Fruit fly (Drosophila melanogaster) S2 (cell line): ENCODE results near the gene Pde1c.
A peak's percentile ranks its signal among the peaks of the same experiment; 100 is the strongest.

Source experiments
- CG8478 ChIP-seq: fragments of >200 bp; optimal IDR thresholded peaks from 2 replicates; lab custom pipeline; 2018
- CTCF ChIP-seq, 2 experiments: fragments of >200 bp; optimal IDR thresholded peaks; 2 replicates each; lab custom pipeline; 2018

Gene Pde1c

dm6 chr2L:11833786-11834185 lies 94.6 kb downstream of the Pde1c start, which contains the start of gene CG45011:
CG45011 (plus strand) TSS chr2L:11834086.
- TF ChIP-seq CTCF (optimal IDR thresholded peaks at IDR 0.05; lab: Kevin White, UChicago) (no peak), CG8478 (lab: Kevin White, UChicago) (no peak)

DNA sequence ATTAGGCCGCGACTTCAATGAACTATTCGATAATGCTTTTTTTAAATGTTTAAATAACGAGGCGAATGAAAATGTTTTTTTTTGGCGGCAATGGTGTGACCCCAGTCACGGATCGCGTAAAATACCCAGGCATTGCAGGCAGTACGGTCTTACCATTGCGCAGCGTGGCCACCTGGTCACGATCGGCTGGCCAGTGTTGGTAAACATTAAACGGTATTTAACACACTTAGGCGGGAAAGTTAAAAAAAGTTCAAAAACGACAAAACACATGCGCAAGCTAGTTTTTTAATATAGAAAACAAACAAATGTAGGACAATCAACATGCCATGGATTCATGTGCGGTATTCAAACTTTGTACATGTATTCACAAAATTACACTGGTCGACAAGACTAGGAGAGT lies 99.1 kb downstream of the Pde1c start, which contains the start of gene esc:
TSS of gene esc (minus strand) at position 129 of the 400 bp plus-strand sequence.
- peak; percentile 9 to 34 for TF ChIP-seq CTCF (optimal IDR thresholded peaks at IDR 0.05; lab: Kevin White, UChicago)
- no peak for TF ChIP-seq CG8478 (lab: Kevin White, UChicago)

DNA sequence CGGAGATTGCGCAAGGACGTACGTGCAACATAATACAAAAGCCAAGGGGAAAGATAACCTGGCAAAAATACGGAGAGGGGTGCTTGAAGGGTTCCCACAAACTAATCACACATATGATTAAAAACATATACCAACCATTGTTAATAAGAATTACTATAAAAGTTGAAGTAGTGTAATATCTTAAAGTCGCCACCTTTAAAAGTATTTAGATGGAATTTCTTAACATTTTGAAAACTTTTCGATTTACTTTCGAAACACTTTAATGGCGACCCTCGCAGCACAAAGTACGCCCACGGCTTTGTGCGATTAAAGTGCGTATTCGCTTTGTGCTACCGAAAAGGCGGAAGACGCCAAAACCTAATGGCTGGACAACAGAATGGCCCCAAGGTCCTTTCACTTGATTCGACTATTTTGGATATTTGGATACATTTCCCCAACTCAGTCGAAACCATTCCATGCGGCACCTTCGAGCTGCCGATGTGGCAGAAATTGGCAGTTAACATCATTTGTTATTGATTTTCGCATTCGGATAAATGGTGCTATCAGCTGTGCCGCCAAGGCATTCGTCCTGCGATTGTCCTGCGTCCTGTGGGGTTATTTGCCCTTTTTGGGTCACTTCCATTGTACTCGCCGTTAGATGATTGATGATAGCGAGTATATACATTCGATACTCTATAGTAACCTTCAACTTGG lies 104.8 kb downstream of the Pde1c start:
- TF ChIP-seq CTCF (optimal IDR thresholded peaks at IDR 0.05; lab: Kevin White, UChicago) (no peak), CG8478 (lab: Kevin White, UChicago) (no peak)

dm6 chr2L:11816376-11816775 lies 112.0 kb downstream of the Pde1c start:
- TF ChIP-seq CTCF (optimal IDR thresholded peaks at IDR 0.05; lab: Kevin White, UChicago), result peak; percentile 92 to 96
- TF ChIP-seq CG8478 (lab: Kevin White, UChicago), result no peak

DNA sequence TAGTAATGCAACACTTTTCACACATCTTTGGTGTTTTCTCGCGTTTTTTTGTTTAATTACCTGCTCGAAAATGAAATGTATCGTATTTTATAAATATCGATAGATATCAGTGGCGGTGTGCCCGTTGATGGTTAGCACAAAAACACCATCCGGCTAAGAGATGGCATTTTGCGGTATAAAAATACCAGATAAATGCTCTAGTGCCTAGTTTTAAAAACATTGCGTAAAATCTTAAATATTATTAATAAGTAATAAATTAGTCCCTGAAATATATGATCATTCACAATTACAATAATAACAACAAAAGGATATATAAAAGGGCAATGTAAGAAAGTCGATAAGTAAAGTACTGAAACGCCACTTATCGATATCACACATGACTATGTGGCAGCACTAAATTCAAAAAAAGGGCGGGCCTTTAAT lies 114.7 kb downstream of the Pde1c start, which contains the start of gene CycY:
TSS of gene CycY (minus strand) at position 116 of the 423 bp plus-strand sequence.
- TF ChIP-seq CTCF (optimal IDR thresholded peaks at IDR 0.05; lab: Kevin White, UChicago), result no peak
- no peak for TF ChIP-seq CG8478 (lab: Kevin White, UChicago)

DNA sequence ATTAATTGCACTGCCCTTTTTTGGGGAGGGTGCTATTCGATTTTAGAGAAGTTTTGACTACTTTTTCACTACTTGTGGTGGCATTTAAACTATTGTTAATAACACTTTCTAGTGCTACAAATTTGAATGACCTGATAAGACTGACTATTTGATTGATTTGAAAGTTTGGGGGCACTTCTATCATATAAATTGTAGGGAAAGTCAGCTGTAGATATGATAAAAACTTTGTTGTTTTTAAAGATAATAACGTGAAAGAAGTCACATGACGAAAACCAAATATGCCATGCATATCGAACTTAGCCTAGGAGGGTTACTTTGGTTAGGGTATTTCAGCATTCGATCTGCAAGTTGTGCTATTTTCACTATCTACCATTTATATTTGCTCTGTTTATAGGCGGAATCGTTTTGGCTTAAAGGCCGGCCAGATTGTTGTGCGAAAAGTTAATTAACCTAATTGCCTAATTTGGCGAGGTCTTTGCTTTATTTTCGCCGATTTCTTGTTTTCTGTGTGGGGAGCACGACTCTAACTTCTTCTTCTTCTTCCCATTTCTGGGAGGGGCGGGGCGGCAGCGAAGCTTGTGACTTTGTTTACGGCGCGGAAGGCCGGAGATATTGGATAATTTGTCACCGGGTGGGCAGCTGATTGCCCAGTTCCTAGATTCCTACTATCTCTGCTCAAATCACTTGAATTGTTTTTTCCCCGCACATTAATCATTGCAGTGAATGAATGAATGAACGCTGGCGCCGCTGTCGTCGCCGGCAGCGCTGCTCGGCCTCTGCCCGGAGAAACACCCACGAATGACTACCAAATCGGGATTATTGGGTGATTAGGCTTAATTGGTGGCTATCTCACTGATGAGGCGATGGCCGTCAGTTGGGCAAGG lies 115.3 kb downstream of the Pde1c start:
- no peak for TF ChIP-seq CG8478 (lab: Kevin White, UChicago)
- no peak for TF ChIP-seq CTCF (optimal IDR thresholded peaks at IDR 0.05; lab: Kevin White, UChicago)

dm6 chr2L:11809823-11810222 lies 118.5 kb downstream of the Pde1c start:
- TF ChIP-seq CTCF (optimal IDR thresholded peaks at IDR 0.05; lab: Kevin White, UChicago), result no peak

DNA sequence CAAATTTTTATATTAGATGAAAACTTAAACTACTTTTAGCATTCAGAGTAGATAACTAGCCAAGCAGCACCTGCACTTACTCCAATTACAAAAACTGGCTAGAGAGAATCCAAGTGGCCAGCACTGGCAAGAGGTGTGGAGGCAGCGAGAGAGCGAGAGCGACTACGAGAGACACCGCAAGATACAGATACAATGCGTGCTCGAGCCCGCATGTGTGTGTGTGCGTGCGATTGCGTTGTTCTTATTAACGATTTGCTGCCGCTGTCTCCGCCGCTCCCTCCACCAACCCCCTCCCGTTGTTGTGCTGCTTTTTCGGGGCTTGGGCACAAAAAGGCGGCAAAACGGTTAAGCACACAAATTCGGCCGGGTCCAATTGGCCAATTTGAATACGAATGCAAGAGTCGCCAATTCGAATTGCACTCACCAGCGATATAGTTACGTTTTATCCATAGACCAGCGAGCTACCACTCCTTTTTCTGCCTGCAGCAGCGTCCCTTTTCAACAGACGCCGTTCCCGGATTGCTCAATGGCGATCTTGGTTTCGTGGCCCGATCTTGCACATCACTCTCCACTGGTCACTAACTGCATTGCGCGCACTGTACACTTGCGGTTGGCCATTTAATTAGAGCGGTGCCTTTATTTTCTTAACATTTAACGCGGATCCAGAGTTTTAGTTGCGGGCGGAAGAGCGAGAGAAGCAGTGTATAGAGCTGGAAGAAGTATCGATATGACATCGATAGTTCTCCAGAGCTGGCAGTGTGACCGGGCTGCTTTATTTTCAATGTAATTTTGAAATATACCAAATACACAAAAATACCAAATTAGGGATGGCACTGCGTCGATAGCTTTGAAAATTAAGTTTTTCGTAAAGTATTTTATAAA lies 119.4 kb downstream of the Pde1c start, which contains the start of gene crol:
TSS of gene crol (minus strand) at position 737 of the 882 bp plus-strand sequence.
- TF ChIP-seq CG8478 (lab: Kevin White, UChicago), result no peak
- TF ChIP-seq CTCF (optimal IDR thresholded peaks at IDR 0.05; lab: Kevin White, UChicago), result peak in 1 of 2 experiments; percentile 16

dm6 chr2L:11808327-11808701 lies 120.1 kb downstream of the Pde1c start:
- no peak for TF ChIP-seq CTCF (optimal IDR thresholded peaks at IDR 0.05; lab: Kevin White, UChicago)
- TF ChIP-seq CG8478 (lab: Kevin White, UChicago), result no peak

- TF ChIP-seq CTCF (optimal IDR thresholded peaks at IDR 0.05; lab: Kevin White, UChicago), result no peak
- TF ChIP-seq CG8478 (lab: Kevin White, UChicago), result no peak
These were observed 120.6 kb downstream of the Pde1c start for dm6 chr2L:11807697-11808226.

DNA sequence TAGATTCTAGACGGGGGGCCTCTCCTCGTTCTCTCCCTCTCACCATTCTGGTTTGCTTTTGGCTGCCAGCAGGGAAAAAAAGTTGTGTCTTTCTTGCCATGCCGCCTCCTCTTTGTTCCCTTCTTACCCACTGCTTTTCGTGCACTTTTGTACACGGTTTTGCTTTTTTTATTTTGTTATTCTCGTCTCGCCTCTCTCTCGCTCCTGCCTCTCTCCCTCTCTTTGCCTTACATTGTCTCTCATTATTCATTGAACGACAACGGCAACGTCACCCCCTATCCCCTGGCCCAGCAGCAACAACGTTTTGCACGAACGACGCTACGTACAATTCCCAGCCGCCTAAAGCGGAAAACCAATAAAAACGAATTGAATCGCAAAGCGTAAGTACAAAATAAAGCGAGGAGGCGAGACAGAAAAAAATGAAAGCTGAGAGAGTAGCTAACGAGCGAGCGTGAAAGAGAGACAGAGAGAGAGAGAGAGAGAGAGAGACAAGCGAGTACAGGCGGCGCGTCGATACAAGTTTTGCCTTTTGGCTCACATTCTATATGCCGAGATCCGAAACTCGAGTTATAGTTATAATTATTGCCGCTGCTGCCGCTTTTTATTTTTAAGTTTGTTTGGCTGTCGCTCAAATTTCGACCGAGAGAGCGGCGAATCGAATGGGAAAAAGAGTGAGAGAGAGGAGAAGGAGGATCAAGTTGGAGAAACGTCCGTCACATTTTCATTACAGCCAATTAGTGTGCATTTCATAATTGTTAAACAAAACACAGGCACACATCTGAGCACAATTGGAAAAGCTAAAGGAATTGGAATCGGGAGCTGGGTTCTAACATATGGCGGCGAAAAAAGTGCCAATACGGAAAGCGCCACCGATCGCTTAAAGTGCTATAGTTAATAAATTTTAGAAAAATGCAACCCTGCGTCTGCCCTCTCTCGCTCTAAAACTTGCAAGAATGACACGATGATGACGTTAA lies 121.4 kb downstream of the Pde1c start:
- no peak for TF ChIP-seq CTCF (optimal IDR thresholded peaks at IDR 0.05; lab: Kevin White, UChicago)
- no peak for TF ChIP-seq CG8478 (lab: Kevin White, UChicago)

- TF ChIP-seq CG8478 (lab: Kevin White, UChicago) (no peak), CTCF (optimal IDR thresholded peaks at IDR 0.05; lab: Kevin White, UChicago) (no peak)
These were observed 122.2 kb downstream of the Pde1c start for dm6 chr2L:11806022-11806700.
